Comparison of ENCODE assay signal across 3 worm cellular contexts in genomic region chrX:2045603-2046002, ce11.
TF ChIP-seq lines count a peak whose summit lies in the region.

No protein-coding gene starts in this region.

TF ChIP-seq in whole organism, L4 larva, 104 proteins besides CTCF, POLR2A, EP300 and RAD21:
- peak; percentile 56 for TF ChIP-seq aha-1 (tag; lab: Kevin White, UChicago)
- no peak for TF ChIP-seq daf-16 (GFP tag; optimal IDR thresholded peaks at IDR 0.05; lab: Kevin White, UChicago)
- TF ChIP-seq daf-16 (tag; optimal IDR thresholded peaks at IDR 0.05; lab: Kevin White, UChicago) = no peak
- peak in 1 of 2 experiments; percentile 8 for TF ChIP-seq unc-62 (GFP tag; optimal IDR thresholded peaks at IDR 0.05 in 1 of 2; lab: Kevin White, UChicago)
- TF ChIP-seq unc-62 (tag; optimal IDR thresholded peaks at IDR 0.05; lab: Kevin White, UChicago) = no peak
- TF ChIP-seq F26F4.8 (GFP tag; conservative IDR thresholded peaks at IDR 0.05; lab: Robert Waterston, UW) = no peak
- TF ChIP-seq ctbp-1 (GFP tag; IDR thresholded peaks at IDR 0.05; lab: Robert Waterston, UW) = no peak

TF ChIP-seq in whole organism, late embryonic, 69 proteins besides CTCF, POLR2A, EP300 and RAD21:
- TF ChIP-seq unc-42 (tag; optimal IDR thresholded peaks at IDR 0.05; lab: Kevin White, UChicago) (peak; percentile 74), tbx-7 (tag; optimal IDR thresholded peaks at IDR 0.05; lab: Kevin White, UChicago) (no peak), che-1 (tag; optimal IDR thresholded peaks at IDR 0.05; lab: Kevin White, UChicago) (no peak), zip-5 (tag; optimal IDR thresholded peaks at IDR 0.05; lab: Kevin White, UChicago) (no peak)

TF ChIP-seq in whole organism, mixed stage, embryonic, 35 proteins besides CTCF, POLR2A, EP300 and RAD21:
- no peak for TF ChIP-seq ham-2 (GFP tag; optimal IDR thresholded peaks at IDR 0.05; lab: Kevin White, UChicago)
- no peak for TF ChIP-seq blmp-1 (tag; optimal IDR thresholded peaks at IDR 0.05; lab: Kevin White, UChicago)
- no peak for TF ChIP-seq tbx-8 (GFP tag; optimal IDR thresholded peaks at IDR 0.05; lab: Kevin White, UChicago)
- TF ChIP-seq ces-1 (GFP tag; optimal IDR thresholded peaks at IDR 0.05; lab: Kevin White, UChicago) = peak; percentile 84
